Fruit fly (Drosophila melanogaster) whole organism, wandering third instar larva: ENCODE measurements around the gene uncNacbeta.

Experiments used
- Abd-B ChIP-seq: fragments of >200 bp; optimal IDR thresholded peaks from 2 replicates; lab custom pipeline; 2017; ENCODE audit warnings: missing biosample characterization, missing genetic modification characterization
- CG32264 ChIP-seq: fragments of 200-800 bp; sonication (Bioruptor generic); optimal IDR thresholded peaks from 2 replicates; lab custom pipeline; 2016; ENCODE audit warnings: missing biosample characterization, missing genetic modification characterization
- CG9705 ChIP-seq: fragments of 200-800 bp; sonication (Bioruptor generic); optimal IDR thresholded peaks from 2 replicates; lab custom pipeline; 2018; ENCODE audit warnings: missing biosample characterization, mild to moderate bottlenecking, missing genetic modification characterization
- CrebA ChIP-seq: fragments of 200-800 bp; sonication (Bioruptor generic); optimal IDR thresholded peaks from 2 replicates; lab custom pipeline; 2016; ENCODE audit warnings: missing biosample characterization, mild to moderate bottlenecking, missing genetic modification characterization, borderline replicate concordance
- Dfd ChIP-seq: fragments of >200 bp; optimal IDR thresholded peaks from 2 replicates; lab custom pipeline; 2017; ENCODE audit warnings: missing biosample characterization, missing genetic modification characterization
- Dif ChIP-seq: fragments of 200-275, 200-300 bp; sonication (Bioruptor generic); optimal IDR thresholded peaks from 2 replicates; lab custom pipeline; 2018; ENCODE audit warnings: missing biosample characterization, missing genetic modification characterization; ENCODE audit not compliant: partially characterized antibody
- GATAd ChIP-seq: sonication (Bioruptor generic); optimal IDR thresholded peaks from 2 replicates; lab custom pipeline; 2016; ENCODE audit warnings: missing biosample characterization, missing genetic modification characterization
- HLH106 ChIP-seq: fragments of 200-800 bp; optimal IDR thresholded peaks from 3 replicates; lab custom pipeline; 2019; ENCODE audit warnings: missing biosample characterization, mild to moderate bottlenecking, missing genetic modification characterization, moderate library complexity
- Hnf4 ChIP-seq: fragments of 200-800 bp; sonication (Bioruptor generic); optimal IDR thresholded peaks from 2 replicates; lab custom pipeline; 2016; ENCODE audit warnings: missing biosample characterization, mild to moderate bottlenecking, missing genetic modification characterization
- Hr83 ChIP-seq: fragments of 200-300 bp; sonication (Bioruptor generic); optimal IDR thresholded peaks from 2 replicates; lab custom pipeline; 2016; ENCODE audit warnings: missing biosample characterization, mild to moderate bottlenecking, missing genetic modification characterization, moderate library complexity; ENCODE audit not compliant: poor library complexity, severe bottlenecking
- Jra ChIP-seq: sonication (Bioruptor generic); optimal IDR thresholded peaks from 2 replicates; lab custom pipeline; 2016; ENCODE audit warnings: missing biosample characterization, missing genetic modification characterization
- Mio ChIP-seq: sonication (Bioruptor generic); optimal IDR thresholded peaks from 2 replicates; lab custom pipeline; 2016; ENCODE audit warnings: missing biosample characterization, missing genetic modification characterization
- Myc ChIP-seq: fragments of >200 bp; optimal IDR thresholded peaks from 2 replicates; lab custom pipeline; 2017
- N ChIP-seq: fragments of >200 bp; optimal IDR thresholded peaks from 2 replicates; lab custom pipeline; 2018; ENCODE audit warnings: missing biosample characterization, missing external identifiers, missing genetic modification characterization
- OdsH ChIP-seq: fragments of 200-800 bp; sonication (Bioruptor generic); optimal IDR thresholded peaks from 2 replicates; lab custom pipeline; 2016; ENCODE audit warnings: missing biosample characterization, mild to moderate bottlenecking, missing genetic modification characterization
- Rel ChIP-seq, 2 experiments: fragments of 200-800 bp; sonication (Bioruptor generic) in 1 of 2; optimal IDR thresholded peaks; 2 replicates in 1 of 2; 3 replicates in 1 of 2; lab custom pipeline; 2016 to 2019; ENCODE audit warnings: mild to moderate bottlenecking in 2 of 2, missing biosample characterization in 2 of 2, missing genetic modification characterization in 2 of 2, moderate library complexity in 1 of 2
- Sp1 ChIP-seq: fragments of 200-800 bp; sonication (Bioruptor generic); optimal IDR thresholded peaks from 3 replicates; lab custom pipeline; 2019; ENCODE audit warnings: missing biosample characterization, mild to moderate bottlenecking, missing genetic modification characterization, moderate library complexity
- Vsx2 ChIP-seq: fragments of 200-300, 225-300 bp; sonication (Bioruptor generic); optimal IDR thresholded peaks from 2 replicates; lab custom pipeline; 2018; ENCODE audit warnings: missing biosample characterization, missing genetic modification characterization; ENCODE audit not compliant: partially characterized antibody
- br ChIP-seq: fragments of 200-800 bp; sonication (Bioruptor generic); optimal IDR thresholded peaks from 2 replicates; lab custom pipeline; 2016; ENCODE audit warnings: missing biosample characterization, missing genetic modification characterization
- brk ChIP-seq: fragments of 200-800 bp; sonication (Bioruptor generic); optimal IDR thresholded peaks from 2 replicates; lab custom pipeline; 2016; ENCODE audit warnings: missing biosample characterization, mild to moderate bottlenecking, missing genetic modification characterization
- dl ChIP-seq, 2 experiments: fragments of 175-275, 200-275 bp in 1 of 2; fragments of 200-275 bp in 1 of 2; sonication (Bioruptor generic); optimal IDR thresholded peaks; lab custom pipeline; 2018; ENCODE audit warnings: mild to moderate bottlenecking in 2 of 2, missing biosample characterization in 2 of 2, missing genetic modification characterization in 2 of 2, moderate library complexity in 2 of 2; ENCODE audit not compliant: partially characterized antibody in 2 of 2, insufficient read depth in 1 of 2
- dsf ChIP-seq: sonication (Bioruptor generic); optimal IDR thresholded peaks from 2 replicates; lab custom pipeline; 2016; ENCODE audit warnings: missing biosample characterization, missing genetic modification characterization, borderline replicate concordance
- ey ChIP-seq: fragments of 200-800 bp; sonication (Bioruptor generic); optimal IDR thresholded peaks from 2 replicates; lab custom pipeline; 2016; ENCODE audit warnings: missing biosample characterization, missing genetic modification characterization
- foxo ChIP-seq, 2 experiments: fragments of 200-800 bp; sonication (Bioruptor generic); optimal IDR thresholded peaks; 2 replicates in 1 of 2; 3 replicates in 1 of 2; lab custom pipeline; 2016 to 2017; ENCODE audit warnings: missing biosample characterization in 2 of 2, missing genetic modification characterization in 2 of 2
- fru ChIP-seq: fragments of 200-800 bp; sonication (Bioruptor generic); optimal IDR thresholded peaks from 3 replicates; lab custom pipeline; 2016; ENCODE audit warnings: missing biosample characterization, mild to moderate bottlenecking, missing genetic modification characterization
- h ChIP-seq: fragments of 200-800 bp; sonication (Bioruptor generic); optimal IDR thresholded peaks from 3 replicates; lab custom pipeline; 2016; ENCODE audit warnings: missing biosample characterization, mild to moderate bottlenecking, missing genetic modification characterization
- jim ChIP-seq: fragments of 175-275, 200-325 bp; sonication (Bioruptor generic); optimal IDR thresholded peaks from 2 replicates; lab custom pipeline; 2016; ENCODE audit warnings: missing biosample characterization, mild to moderate bottlenecking, missing genetic modification characterization
- lola ChIP-seq: fragments of >200 bp; optimal IDR thresholded peaks from 2 replicates; lab custom pipeline; 2017; ENCODE audit warnings: missing biosample characterization, missing genetic modification characterization
- pan ChIP-seq: fragments of >200 bp; optimal IDR thresholded peaks from 2 replicates; lab custom pipeline; 2017
- psq ChIP-seq: fragments of 200-800 bp; sonication (Bioruptor generic); optimal IDR thresholded peaks from 3 replicates; lab custom pipeline; 2017; ENCODE audit warnings: missing biosample characterization, mild to moderate bottlenecking, missing genetic modification characterization, moderate library complexity
- rgr ChIP-seq: fragments of 200-800 bp; sonication (Bioruptor generic); optimal IDR thresholded peaks from 3 replicates; lab custom pipeline; 2016; ENCODE audit warnings: missing biosample characterization, mild to moderate bottlenecking, missing genetic modification characterization
- sage ChIP-seq: fragments of 200-800 bp; sonication (Bioruptor generic); optimal IDR thresholded peaks from 2 replicates; lab custom pipeline; 2016; ENCODE audit warnings: missing biosample characterization, mild to moderate bottlenecking, missing genetic modification characterization
- sv ChIP-seq: fragments of 200-800 bp; sonication (Bioruptor generic); optimal IDR thresholded peaks from 3 replicates; lab custom pipeline; 2016; ENCODE audit warnings: missing biosample characterization, missing genetic modification characterization
- tai ChIP-seq: sonication (Bioruptor generic); optimal IDR thresholded peaks from 2 replicates; lab custom pipeline; 2016; ENCODE audit warnings: missing biosample characterization, missing genetic modification characterization
- usp ChIP-seq: fragments of >200 bp; optimal IDR thresholded peaks from 2 replicates; lab custom pipeline; 2017; ENCODE audit warnings: missing biosample characterization, missing genetic modification characterization
- woc ChIP-seq: sonication (Bioruptor generic); optimal IDR thresholded peaks from 2 replicates; lab custom pipeline; 2016; ENCODE audit warnings: missing biosample characterization, mild to moderate bottlenecking, missing genetic modification characterization

The uncNacbeta gene

dm6 chr2L:525547-526180, 38.0 kb downstream of the uncNacbeta start:
- peak; percentile 64 for TF ChIP-seq Dfd (GFP tag; lab: Kevin White, UChicago)
- TF ChIP-seq Mio (GFP tag; lab: Kevin White, UChicago) = no peak

dm6 chr2L:524515-524920, 39.1 kb downstream of the uncNacbeta start:
- TF ChIP-seq psq (GFP tag; lab: Kevin White, UChicago) (peak; percentile 58), brk (GFP tag; lab: Kevin White, UChicago) (no peak), pan (no peak), Vsx2 (GFP tag; lab: Kevin White, UChicago) (no peak), Hnf4 (peak; percentile 35), Rel (GFP tag; optimal IDR thresholded peaks at IDR 0.05; lab: Kevin White, UChicago) (no peak), Rel (tag; optimal IDR thresholded peaks at IDR 0.05; lab: Kevin White, UChicago) (peak; percentile 35), CG32264 (no peak), usp (GFP tag; lab: Kevin White, UChicago) (no peak), dl (GFP tag; optimal IDR thresholded peaks at IDR 0.05; lab: Kevin White, UChicago; ENCODE audit: insufficient read depth in 1 of 2, partially characterized antibody in 2 of 2) (peak in 1 of 2 experiments; percentile 22), Mio (GFP tag; lab: Kevin White, UChicago) (no peak)

- no peak for TF ChIP-seq dsf (GFP tag; lab: Kevin White, UChicago)
- no peak for TF ChIP-seq Myc (lab: Kevin White, UChicago)
- peak; percentile 8 for TF ChIP-seq Hnf4
- TF ChIP-seq h = peak; percentile 50
- TF ChIP-seq GATAd (GFP tag; lab: Kevin White, UChicago) = no peak
- no peak for TF ChIP-seq sage (GFP tag; lab: Kevin White, UChicago)
- TF ChIP-seq rgr (GFP tag; lab: Kevin White, UChicago) = peak; percentile 30
- peak in 1 of 2 experiments; percentile 35 for TF ChIP-seq dl (GFP tag; optimal IDR thresholded peaks at IDR 0.05; lab: Kevin White, UChicago; ENCODE audit: insufficient read depth in 1 of 2, partially characterized antibody in 2 of 2)
- TF ChIP-seq HLH106 (tag; lab: Kevin White, UChicago) = peak; percentile 9
- TF ChIP-seq ey (GFP tag; lab: Kevin White, UChicago) = no peak
- TF ChIP-seq sv (GFP tag; lab: Kevin White, UChicago) = no peak
- no peak for TF ChIP-seq pan
- no peak for TF ChIP-seq CrebA (GFP tag; lab: Kevin White, UChicago)
- peak; percentile 55 for TF ChIP-seq Dif (GFP tag; lab: Kevin White, UChicago)
- TF ChIP-seq Sp1 (GFP tag; lab: Kevin White, UChicago) = peak; percentile 33
- no peak for TF ChIP-seq Rel (GFP tag; optimal IDR thresholded peaks at IDR 0.05; lab: Kevin White, UChicago)
- TF ChIP-seq Rel (tag; optimal IDR thresholded peaks at IDR 0.05; lab: Kevin White, UChicago) = peak; percentile 47
- TF ChIP-seq psq (GFP tag; lab: Kevin White, UChicago) = peak; percentile 42
- TF ChIP-seq CG32264 = peak; percentile 54
- no peak for TF ChIP-seq tai (GFP tag; lab: Kevin White, UChicago)
- no peak for TF ChIP-seq N (GFP tag; lab: Kevin White, UChicago)
- peak; percentile 78 for TF ChIP-seq Jra (GFP tag; lab: Kevin White, UChicago)
- TF ChIP-seq fru (GFP tag; lab: Kevin White, UChicago) = peak; percentile 26
- TF ChIP-seq foxo (GFP tag; optimal IDR thresholded peaks at IDR 0.05; lab: Kevin White, UChicago) = no peak
- peak; percentile 60 for TF ChIP-seq Hr83 (GFP tag; lab: Kevin White, UChicago)
- TF ChIP-seq brk (GFP tag; lab: Kevin White, UChicago) = peak; percentile 65
Measured at dm6 chr2L:523165-523835, 40.3 kb downstream of the uncNacbeta start.

dm6 chr2L:522752-523151, 40.9 kb downstream of the uncNacbeta start:
- TF ChIP-seq Abd-B (GFP tag; lab: Kevin White, UChicago) = no peak
- TF ChIP-seq br (GFP tag; lab: Kevin White, UChicago) = peak; percentile 27
- TF ChIP-seq Hnf4 = peak; percentile 43
- no peak for TF ChIP-seq tai (GFP tag; lab: Kevin White, UChicago)
- TF ChIP-seq brk (GFP tag; lab: Kevin White, UChicago) = no peak
- peak; percentile 5 for TF ChIP-seq Sp1 (GFP tag; lab: Kevin White, UChicago)
- no peak for TF ChIP-seq fru (GFP tag; lab: Kevin White, UChicago)
- TF ChIP-seq jim (GFP tag; lab: Kevin White, UChicago) = no peak
- peak; percentile 24 for TF ChIP-seq HLH106 (tag; lab: Kevin White, UChicago)
- no peak for TF ChIP-seq CG32264
- TF ChIP-seq Rel (GFP tag; optimal IDR thresholded peaks at IDR 0.05; lab: Kevin White, UChicago) = no peak
- no peak for TF ChIP-seq Rel (tag; optimal IDR thresholded peaks at IDR 0.05; lab: Kevin White, UChicago)
- no peak for TF ChIP-seq usp (GFP tag; lab: Kevin White, UChicago)
- TF ChIP-seq dl (GFP tag; optimal IDR thresholded peaks at IDR 0.05; lab: Kevin White, UChicago; ENCODE audit: insufficient read depth in 1 of 2, partially characterized antibody in 2 of 2) = no peak
- no peak for TF ChIP-seq lola (GFP tag; lab: Kevin White, UChicago)
- TF ChIP-seq Dif (GFP tag; lab: Kevin White, UChicago) = no peak
- TF ChIP-seq CG9705 (GFP tag; lab: Kevin White, UChicago) = no peak
- TF ChIP-seq CrebA (GFP tag; lab: Kevin White, UChicago) = no peak
- TF ChIP-seq rgr (GFP tag; lab: Kevin White, UChicago) = peak; percentile 37
- no peak for TF ChIP-seq N (GFP tag; lab: Kevin White, UChicago)
- TF ChIP-seq woc = no peak
- TF ChIP-seq Dfd (GFP tag; lab: Kevin White, UChicago) = no peak
- TF ChIP-seq Myc (lab: Kevin White, UChicago) = no peak
- no peak for TF ChIP-seq OdsH (GFP tag; lab: Kevin White, UChicago)
- TF ChIP-seq Jra (GFP tag; lab: Kevin White, UChicago) = no peak
- TF ChIP-seq pan = no peak
- no peak for TF ChIP-seq GATAd (GFP tag; lab: Kevin White, UChicago)
- no peak for TF ChIP-seq sv (GFP tag; lab: Kevin White, UChicago)
